Fruit fly (Drosophila melanogaster): Measurements from ENCODE around the gene Skp2.

dm6 chr3R:4294689-4295088, 42.8 kb downstream of the Skp2 start, which contains the start of gene Nepl11:
- no peak for TF ChIP-seq Smox (GFP tag; optimal IDR thresholded peaks at IDR 0.05)
- TF ChIP-seq CG10631 (GFP tag; optimal IDR thresholded peaks at IDR 0.05): no peak
- TF ChIP-seq Blimp-1 (GFP tag; optimal IDR thresholded peaks at IDR 0.05): no peak
- no peak for TF ChIP-seq Hr4 (GFP tag; optimal IDR thresholded peaks at IDR 0.05)
- TF ChIP-seq CG1621 (tag; optimal IDR thresholded peaks at IDR 0.05): no peak
- TF ChIP-seq Sox14 (GFP tag; optimal IDR thresholded peaks at IDR 0.05): no peak
- no peak for TF ChIP-seq Lpt (GFP tag; optimal IDR thresholded peaks at IDR 0.05)
- TF ChIP-seq CG6163 (GFP tag; IDR thresholded peaks at IDR 0.05): no peak
- no peak for TF ChIP-seq OdsH (GFP tag; optimal IDR thresholded peaks at IDR 0.05)
- no peak for TF ChIP-seq acj6 (GFP tag; optimal IDR thresholded peaks at IDR 0.05)
- no peak for TF ChIP-seq Hr39 (GFP tag; optimal IDR thresholded peaks at IDR 0.05)
- no peak for TF ChIP-seq Gug (GFP tag; IDR thresholded peaks at IDR 0.05)

Data from whole organism, prepupa.